Worm (Caenorhabditis elegans) whole organism, early embryonic: ENCODE measurements around the gene cisd-3.2.

ENCODE experiments used
- B0310.2 ChIP-seq: sonication (generic microtip); optimal IDR thresholded peaks from 2 replicates; lab custom pipeline; 2016; ENCODE audit warnings: mild to moderate bottlenecking, missing genetic modification characterization, missing compliant biosample characterization
- F13C5.2 ChIP-seq: sonication (generic microtip); optimal IDR thresholded peaks from 2 replicates; lab custom pipeline; 2017; ENCODE audit warnings: mild to moderate bottlenecking, missing genetic modification characterization, inconsistent platforms, missing compliant biosample characterization
- aly-1 ChIP-seq: sonication (generic microtip); optimal IDR thresholded peaks from 2 replicates; lab custom pipeline; 2016; ENCODE audit warnings: missing genetic modification characterization, missing compliant biosample characterization
- ama-1 ChIP-seq: fragments of 150-350 bp; optimal IDR thresholded peaks from 2 replicates; lab custom pipeline; 2014
- ceh-13 ChIP-seq: fragments of 200-800 bp; sonication (Bioruptor generic); optimal IDR thresholded peaks from 2 replicates; lab custom pipeline; 2018; ENCODE audit warnings: mild to moderate bottlenecking, missing genetic modification characterization, missing compliant biosample characterization
- ceh-36 ChIP-seq: sonication (generic microtip); optimal IDR thresholded peaks from 2 replicates; lab custom pipeline; 2016; ENCODE audit warnings: missing genetic modification characterization, inconsistent platforms, missing compliant biosample characterization
- ets-7 ChIP-seq: sonication (generic microtip); optimal IDR thresholded peaks from 2 replicates; lab custom pipeline; 2016; ENCODE audit warnings: missing genotype, missing genetic modification characterization, missing compliant biosample characterization
- flt-1 ChIP-seq: fragments of 200-800 bp; sonication (Bioruptor generic); IDR thresholded peaks from 2 replicates; pipeline ENCODE4 v1.3.6; 2022; ENCODE audit warnings: missing genetic modification characterization, missing compliant biosample characterization
- hmbx-1 ChIP-seq: sonication (generic microtip); optimal IDR thresholded peaks from 2 replicates; lab custom pipeline; 2016; ENCODE audit warnings: mild to moderate bottlenecking, missing genetic modification characterization, missing compliant biosample characterization
- hmg-4 ChIP-seq: fragments of 200-800 bp; sonication (Bioruptor generic); optimal IDR thresholded peaks from 2 replicates; lab custom pipeline; 2018; ENCODE audit warnings: mild to moderate bottlenecking, missing genetic modification characterization, missing compliant biosample characterization
- hnd-1 ChIP-seq: sonication (generic microtip); optimal IDR thresholded peaks from 2 replicates; lab custom pipeline; 2016; ENCODE audit warnings: missing genetic modification characterization, missing compliant biosample characterization
- pes-1 ChIP-seq: fragments of 200-800 bp; sonication (Bioruptor generic); IDR thresholded peaks from 2 replicates; pipeline ENCODE4 v1.3.6; 2022; ENCODE audit warnings: missing genetic modification reagents, missing genetic modification characterization, missing compliant biosample characterization
- scrt-1 ChIP-seq: fragments of 200-800 bp; sonication (Bioruptor generic); IDR thresholded peaks from 2 replicates; pipeline ENCODE4 v1.3.6; 2022; ENCODE audit warnings: missing genetic modification characterization, missing compliant biosample characterization
- sea-1 ChIP-seq: fragments of 200-800 bp; sonication (Bioruptor generic); conservative IDR thresholded peaks from 2 replicates; pipeline ENCODE4 v1.3.6; 2022; ENCODE audit warnings: missing genetic modification characterization, missing compliant biosample characterization
- tbx-11 ChIP-seq: fragments of 200-800 bp; sonication (Bioruptor generic); IDR thresholded peaks from 2 replicates; pipeline ENCODE4 v1.3.6; 2022; ENCODE audit warnings: missing genetic modification characterization, missing compliant biosample characterization
- tbx-37 ChIP-seq: fragments of 200-800 bp; sonication (Bioruptor generic); conservative IDR thresholded peaks from 2 replicates; pipeline ENCODE4 v1.3.6; 2022; ENCODE audit warnings: missing genetic modification reagents, missing genetic modification characterization, missing compliant biosample characterization
- tra-4 ChIP-seq: sonication (generic microtip); optimal IDR thresholded peaks from 2 replicates; lab custom pipeline; 2017; ENCODE audit warnings: missing genetic modification characterization, missing compliant biosample characterization

The cisd-3.2 gene

DNA sequence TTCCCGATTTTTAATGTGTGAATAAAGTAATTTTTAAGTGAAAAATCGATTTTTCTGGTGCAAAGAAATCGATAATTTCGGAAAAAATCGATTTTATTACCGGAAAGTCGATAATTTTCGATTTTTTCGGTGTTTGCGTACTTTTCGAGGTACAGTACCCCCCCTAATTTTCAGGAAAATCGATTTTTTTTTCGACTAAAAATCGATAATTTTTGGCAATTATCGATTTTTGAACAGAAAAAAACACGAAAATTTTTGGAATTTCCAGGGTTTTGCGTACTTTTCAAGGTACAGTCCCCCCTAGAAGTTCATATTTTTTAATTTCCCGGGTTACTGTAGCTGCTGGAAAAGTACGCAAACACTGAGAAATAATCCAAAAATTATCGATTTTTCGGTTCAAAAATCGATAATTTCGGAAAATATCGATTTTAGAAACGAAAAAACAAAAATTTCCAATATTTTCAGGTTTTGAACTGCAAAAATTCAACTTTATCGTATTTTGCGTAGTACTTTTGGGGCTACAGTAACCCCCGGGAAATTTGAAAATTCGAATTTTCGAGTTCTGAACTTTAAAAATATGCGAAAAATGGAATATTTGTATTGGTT is 3.2 kb downstream of the cisd-3.2 start:
- TF ChIP-seq tra-4 (tag; lab: Kevin White, UChicago) (no peak), sea-1 (GFP tag; lab: Robert Waterston, UW) (no peak), pes-1 (no peak), ama-1 (no peak), scrt-1 (no peak)

DNA sequence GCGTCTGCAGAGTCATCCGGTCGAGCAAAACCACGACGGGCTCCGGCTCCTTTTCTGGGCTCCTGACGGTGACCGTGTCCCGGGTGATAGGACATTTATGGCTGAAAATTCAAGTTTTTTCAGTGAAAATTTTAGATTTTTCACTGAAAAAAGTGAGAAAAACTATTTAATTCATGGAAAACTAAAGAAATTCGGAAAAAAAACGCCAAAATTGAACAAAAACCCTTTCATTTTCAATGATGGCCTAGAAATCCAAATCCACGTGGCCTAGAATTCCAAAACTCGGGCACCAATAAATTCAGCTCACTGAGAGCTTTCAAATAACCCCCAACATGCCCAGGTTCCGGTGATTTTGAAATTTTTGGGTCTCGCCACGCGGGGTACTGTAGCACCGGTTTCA is 14.1 kb downstream of the cisd-3.2 start, which contains the start of gene ddx-35:
ddx-35 (minus strand) TSS at position 101 of the 400 bp plus-strand sequence.
- TF ChIP-seq tbx-11 (no peak), flt-1 (GFP tag; lab: Robert Waterston, UW) (no peak), tra-4 (tag; lab: Kevin White, UChicago) (no peak), F13C5.2 (tag; lab: Kevin White, UChicago) (no peak), scrt-1 (no peak), sea-1 (GFP tag; lab: Robert Waterston, UW) (no peak), aly-1 (tag; lab: Kevin White, UChicago) (no peak), ceh-36 (tag; lab: Kevin White, UChicago) (no peak), hmbx-1 (tag; lab: Kevin White, UChicago) (no peak), ama-1 (no peak), ceh-13 (no peak), ets-7 (tag; lab: Kevin White, UChicago) (no peak), B0310.2 (no peak), pes-1 (no peak), hnd-1 (tag; lab: Kevin White, UChicago) (no peak), tbx-37 (GFP tag; lab: Robert Waterston, UW) (no peak), hmg-4 (GFP tag; lab: Kevin White, UChicago) (no peak)

DNA sequence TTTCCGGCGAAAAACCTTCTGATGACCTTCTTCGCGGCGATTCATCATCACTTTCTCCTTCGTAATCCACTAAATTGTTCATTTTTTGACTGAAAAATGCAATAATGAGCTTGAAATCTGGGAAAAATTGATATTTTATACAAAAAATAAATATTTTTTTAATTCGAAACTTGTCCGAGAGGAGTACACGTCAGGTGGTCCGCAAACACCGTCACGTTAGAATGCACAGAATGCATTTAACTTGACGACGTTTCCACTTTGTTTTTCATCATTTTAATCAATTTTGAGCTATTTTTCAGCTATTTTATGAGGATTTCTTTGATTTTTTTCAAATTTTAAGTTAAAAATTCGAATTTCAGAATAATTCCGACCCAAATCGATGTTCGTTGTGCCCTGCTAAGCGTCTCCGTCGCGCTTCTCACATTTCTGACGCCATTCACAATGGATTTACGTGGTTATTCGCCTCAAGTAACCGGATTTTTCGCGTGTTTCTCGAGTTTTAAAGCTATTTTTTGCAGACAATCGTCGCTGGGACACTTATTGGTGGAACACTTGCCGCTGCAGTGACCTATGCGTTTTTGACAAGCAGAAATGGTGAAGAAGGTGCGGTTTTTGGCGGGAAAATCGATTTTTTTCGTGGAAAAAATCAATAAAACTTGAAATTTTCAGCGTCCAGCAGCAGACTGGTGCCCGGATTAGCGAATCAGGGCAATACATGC is 18.3 kb downstream of the cisd-3.2 start, which contains the start of the genes eelo-1 and Y67D2.2:
eelo-1 (minus strand) TSS at position 89 of the 719 bp plus-strand sequence.
Y67D2.2 (plus strand) TSS at position 360 of the 719 bp plus-strand sequence.
- TF ChIP-seq flt-1 (GFP tag; lab: Robert Waterston, UW) (no peak), F13C5.2 (tag; lab: Kevin White, UChicago) (no peak), aly-1 (tag; lab: Kevin White, UChicago) (no peak), scrt-1 (no peak), tra-4 (tag; lab: Kevin White, UChicago) (no peak), hnd-1 (tag; lab: Kevin White, UChicago) (no peak), pes-1 (no peak), tbx-11 (no peak), sea-1 (GFP tag; lab: Robert Waterston, UW) (no peak), ama-1 (no peak), ceh-13 (no peak), B0310.2 (no peak), hmbx-1 (tag; lab: Kevin White, UChicago) (no peak), ets-7 (tag; lab: Kevin White, UChicago) (no peak), tbx-37 (GFP tag; lab: Robert Waterston, UW) (no peak), hmg-4 (GFP tag; lab: Kevin White, UChicago) (no peak), ceh-36 (tag; lab: Kevin White, UChicago) (no peak)

DNA sequence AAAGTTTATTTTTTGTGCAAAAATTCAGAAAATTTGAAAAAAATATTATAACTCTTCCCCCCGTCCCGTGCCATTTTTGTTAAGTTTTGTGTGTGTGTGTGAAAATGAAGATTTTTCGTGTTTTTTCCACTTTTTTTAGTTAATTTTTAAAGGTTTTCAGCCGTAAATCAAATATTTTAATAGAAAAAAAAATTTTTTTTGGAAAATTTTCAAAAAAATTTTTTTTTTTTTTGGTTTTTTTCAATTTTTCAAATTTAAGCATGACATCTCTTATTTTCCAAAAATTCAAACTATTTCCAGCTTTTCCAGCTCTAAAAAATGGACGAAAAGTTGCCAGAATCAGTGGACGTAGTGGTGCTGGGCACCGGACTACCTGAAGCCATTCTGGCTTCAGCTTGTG is 29.7 kb downstream of the cisd-3.2 start, which contains the start of gene rep-1:
rep-1 (plus strand) TSS at position 301 of the 400 bp plus-strand sequence.
- TF ChIP-seq hmg-4 (GFP tag; lab: Kevin White, UChicago) (no peak), B0310.2 (no peak), ets-7 (tag; lab: Kevin White, UChicago) (no peak), ceh-36 (tag; lab: Kevin White, UChicago) (no peak), scrt-1 (no peak), F13C5.2 (tag; lab: Kevin White, UChicago) (no peak), hnd-1 (tag; lab: Kevin White, UChicago) (no peak), hmbx-1 (tag; lab: Kevin White, UChicago) (no peak), pes-1 (no peak), sea-1 (GFP tag; lab: Robert Waterston, UW) (no peak), ceh-13 (no peak), ama-1 (no peak), tra-4 (tag; lab: Kevin White, UChicago) (no peak), tbx-37 (GFP tag; lab: Robert Waterston, UW) (no peak), aly-1 (tag; lab: Kevin White, UChicago) (no peak)

DNA sequence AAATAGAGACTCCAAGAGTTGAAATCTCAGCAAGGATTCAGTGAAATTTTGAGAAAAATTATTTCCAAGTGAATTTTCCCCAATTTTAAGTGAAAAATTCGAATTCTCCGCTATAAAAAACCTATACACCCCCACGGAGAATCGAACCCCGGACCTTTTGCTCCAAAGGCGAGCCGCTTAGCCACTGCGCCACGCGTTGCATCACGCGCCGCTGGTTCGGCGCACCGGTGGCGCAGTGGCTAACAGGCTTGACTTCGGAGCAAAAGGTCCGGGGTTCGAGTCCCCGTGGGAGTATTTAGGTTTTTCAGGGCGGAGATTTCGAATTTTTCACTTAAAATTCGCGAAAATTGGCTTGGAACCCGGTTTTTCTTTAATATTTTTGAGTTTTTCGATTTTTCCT is 35.4 kb downstream of the cisd-3.2 start:
- TF ChIP-seq hmbx-1 (tag; lab: Kevin White, UChicago) (no peak), ets-7 (tag; lab: Kevin White, UChicago) (no peak), B0310.2 (no peak), tbx-37 (GFP tag; lab: Robert Waterston, UW) (no peak), tbx-11 (no peak), F13C5.2 (tag; lab: Kevin White, UChicago) (no peak), scrt-1 (no peak)

DNA sequence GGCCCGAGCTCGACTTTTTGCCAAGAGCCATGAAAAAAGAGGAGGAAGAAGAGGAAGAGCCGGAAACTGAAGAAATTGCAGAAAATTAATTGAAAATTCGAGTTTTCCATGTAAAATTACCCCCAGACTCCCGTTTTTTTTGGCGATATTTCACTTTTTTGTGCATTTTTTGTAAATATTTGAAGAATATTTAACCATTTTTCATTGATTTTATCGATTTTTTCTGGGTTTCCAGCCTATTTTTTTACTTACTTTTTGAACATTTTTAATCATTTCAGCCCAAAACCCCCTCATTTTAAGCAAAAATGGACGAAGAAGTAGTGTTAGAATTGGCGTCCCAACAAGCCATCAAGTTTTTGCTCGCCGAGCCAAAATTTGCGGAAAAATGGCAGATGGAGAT is 36.2 kb downstream of the cisd-3.2 start, which contains the start of gene Y22D7AL.7:
Y22D7AL.7 (plus strand) TSS at position 301 of the 400 bp plus-strand sequence.
- no peak for TF ChIP-seq tbx-11
- TF ChIP-seq ama-1, result no peak
- no peak for TF ChIP-seq tbx-37 (GFP tag; lab: Robert Waterston, UW)
- no peak for TF ChIP-seq hmbx-1 (tag; lab: Kevin White, UChicago)
- TF ChIP-seq sea-1 (GFP tag; lab: Robert Waterston, UW), result no peak
- TF ChIP-seq ceh-13, result no peak
- no peak for TF ChIP-seq B0310.2
- no peak for TF ChIP-seq ceh-36 (tag; lab: Kevin White, UChicago)
- TF ChIP-seq aly-1 (tag; lab: Kevin White, UChicago), result no peak
- no peak for TF ChIP-seq hnd-1 (tag; lab: Kevin White, UChicago)

DNA sequence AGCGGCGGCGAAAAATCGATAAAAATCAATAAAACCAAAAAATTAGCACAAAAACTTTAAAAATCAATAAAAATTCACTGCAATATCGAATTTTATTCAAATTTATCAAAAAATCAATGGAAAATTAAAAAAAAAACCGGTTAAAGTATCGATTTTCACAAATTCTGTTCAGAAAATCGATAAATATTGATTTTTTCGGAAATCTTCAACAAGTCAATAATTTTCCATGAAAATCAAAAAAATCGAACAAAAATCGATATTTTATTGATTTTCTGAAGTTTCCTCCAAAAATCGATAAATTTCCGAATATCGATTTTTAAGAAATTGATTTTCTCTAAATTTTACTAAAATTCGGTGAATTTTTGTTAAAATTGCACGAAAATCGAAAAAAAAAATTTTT is 38.3 kb downstream of the cisd-3.2 start:
- no peak for TF ChIP-seq hmg-4 (GFP tag; lab: Kevin White, UChicago)
- no peak for TF ChIP-seq hmbx-1 (tag; lab: Kevin White, UChicago)
- TF ChIP-seq B0310.2, result no peak
- no peak for TF ChIP-seq pes-1
- TF ChIP-seq tbx-37 (GFP tag; lab: Robert Waterston, UW), result no peak
- no peak for TF ChIP-seq tra-4 (tag; lab: Kevin White, UChicago)
- TF ChIP-seq ceh-13, result no peak
- TF ChIP-seq ets-7 (tag; lab: Kevin White, UChicago), result no peak
- TF ChIP-seq F13C5.2 (tag; lab: Kevin White, UChicago), result no peak
- TF ChIP-seq tbx-11, result no peak
- TF ChIP-seq scrt-1, result no peak
- TF ChIP-seq sea-1 (GFP tag; lab: Robert Waterston, UW), result no peak
- no peak for TF ChIP-seq hnd-1 (tag; lab: Kevin White, UChicago)
- TF ChIP-seq ama-1, result no peak
- no peak for TF ChIP-seq flt-1 (GFP tag; lab: Robert Waterston, UW)
- no peak for TF ChIP-seq aly-1 (tag; lab: Kevin White, UChicago)
- TF ChIP-seq ceh-36 (tag; lab: Kevin White, UChicago), result no peak
